Fruit fly (Drosophila melanogaster) whole organism, embryonic: ENCODE data around the gene CG18266.

ENCODE experiments used
- Atf-2 ChIP-seq: fragments of 200-800 bp; sonication (Bioruptor generic); optimal IDR thresholded peaks from 2 replicates; lab custom pipeline; 2016; ENCODE audit warnings: missing biosample characterization, missing genetic modification characterization
- Atf3 ChIP-seq: fragments of 200-800 bp; sonication (Bioruptor generic); optimal IDR thresholded peaks from 3 replicates; lab custom pipeline; 2016; ENCODE audit warnings: missing biosample characterization, missing genetic modification characterization
- CG10147 ChIP-seq: fragments of 200-800 bp; sonication (Bioruptor generic); optimal IDR thresholded peaks from 2 replicates; lab custom pipeline; 2019; ENCODE audit warnings: missing biosample characterization, mild to moderate bottlenecking, missing genetic modification characterization, moderate library complexity
- CG10462 ChIP-seq: fragments of 200-800 bp; sonication (Bioruptor generic); optimal IDR thresholded peaks from 2 replicates; lab custom pipeline; 2016; ENCODE audit warnings: missing biosample characterization, missing genetic modification characterization
- CG11696 ChIP-seq: fragments of 200-800 bp; sonication (Bioruptor generic); IDR thresholded peaks from 2 replicates; pipeline ENCODE4 v1.3.6; 2022; ENCODE audit warnings: missing biosample characterization, missing genetic modification characterization
- CG12104 ChIP-seq: fragments of 200-800 bp; sonication (Bioruptor generic); optimal IDR thresholded peaks from 3 replicates; lab custom pipeline; 2016; ENCODE audit warnings: missing biosample characterization, missing genetic modification characterization
- CG13624 ChIP-seq: fragments of 200-800 bp; sonication (Bioruptor generic); optimal IDR thresholded peaks from 2 replicates; lab custom pipeline; 2016; ENCODE audit warnings: missing biosample characterization, missing genetic modification characterization
- CG14667 ChIP-seq: fragments of 200-800 bp; sonication (Bioruptor generic); IDR thresholded peaks from 2 replicates; pipeline ENCODE4 v1.3.6; 2022; ENCODE audit warnings: missing biosample characterization, missing genetic modification characterization
- CG15269 ChIP-seq: fragments of 200-800 bp; sonication (Bioruptor generic); optimal IDR thresholded peaks from 2 replicates; lab custom pipeline; 2018; ENCODE audit warnings: missing biosample characterization, mild to moderate bottlenecking, missing genetic modification characterization, moderate library complexity
- CG17568 ChIP-seq: fragments of 200-800 bp; sonication (Bioruptor generic); optimal IDR thresholded peaks from 2 replicates; lab custom pipeline; 2018; ENCODE audit warnings: missing biosample characterization, mild to moderate bottlenecking, missing genetic modification characterization, moderate library complexity
- CG2889 ChIP-seq: fragments of 200-800 bp; sonication (Bioruptor generic); IDR thresholded peaks from 3 replicates; pipeline ENCODE4 v1.3.6; 2022; ENCODE audit warnings: missing biosample characterization, missing genetic modification characterization
- CG33213 ChIP-seq: fragments of 200-800 bp; sonication (Bioruptor generic); optimal IDR thresholded peaks from 3 replicates; lab custom pipeline; 2016; ENCODE audit warnings: missing biosample characterization, missing genetic modification characterization
- CG34224 ChIP-seq: fragments of 200-800 bp; sonication (Bioruptor generic); IDR thresholded peaks from 3 replicates; pipeline ENCODE4 v1.3.6; 2022; ENCODE audit warnings: missing biosample characterization, missing genetic modification characterization; ENCODE audit not compliant: partially characterized antibody
- CG34376 ChIP-seq: fragments of 200-800 bp; sonication (Bioruptor generic); optimal IDR thresholded peaks from 2 replicates; lab custom pipeline; 2018; ENCODE audit warnings: missing biosample characterization, mild to moderate bottlenecking, missing genetic modification characterization
- CG3726 ChIP-seq: fragments of 200-800 bp; sonication (Bioruptor generic); IDR thresholded peaks from 3 replicates; pipeline ENCODE4, ENCODE4 v1.3.6; 2022; ENCODE audit warnings: missing biosample characterization, missing genetic modification characterization
- CG4730 ChIP-seq: fragments of 200-800 bp; sonication (Bioruptor generic); IDR thresholded peaks from 2 replicates; pipeline ENCODE4 v1.3.6; 2022; ENCODE audit warnings: missing biosample characterization, missing genetic modification characterization
- CG5953 ChIP-seq: fragments of 200-800 bp; sonication (Bioruptor generic); IDR thresholded peaks from 2 replicates; pipeline ENCODE4 v1.3.6; 2022; ENCODE audit warnings: missing biosample characterization, missing genetic modification characterization
- CG6175 ChIP-seq: fragments of 200-800 bp; sonication (Bioruptor generic); IDR thresholded peaks from 3 replicates; pipeline ENCODE4 v1.3.6; 2022; ENCODE audit warnings: missing biosample characterization, missing genetic modification characterization
- CG8089 ChIP-seq: fragments of 200-800 bp; sonication (Bioruptor generic); optimal IDR thresholded peaks from 3 replicates; lab custom pipeline; 2016; ENCODE audit warnings: missing biosample characterization, missing genetic modification characterization
- CG8359 ChIP-seq: fragments of 200-800 bp; sonication (Bioruptor generic); optimal IDR thresholded peaks from 2 replicates; lab custom pipeline; 2017; ENCODE audit warnings: missing biosample characterization, mild to moderate bottlenecking, missing genetic modification characterization, borderline replicate concordance
- CG8924 ChIP-seq: fragments of 200-800 bp; optimal IDR thresholded peaks from 3 replicates; lab custom pipeline; 2019; ENCODE audit warnings: missing biosample characterization, mild to moderate bottlenecking, missing genetic modification characterization, moderate library complexity
- CG9817 ChIP-seq: fragments of 200-800 bp; sonication (Bioruptor generic); optimal IDR thresholded peaks from 2 replicates; lab custom pipeline; 2018; ENCODE audit warnings: missing biosample characterization, mild to moderate bottlenecking, missing genetic modification characterization, moderate library complexity
- Dfd ChIP-seq, 2 experiments: fragments of >200 bp; optimal IDR thresholded peaks; 2 replicates each; lab custom pipeline; 2017; ENCODE audit warnings: missing biosample characterization in 2 of 2, missing genetic modification characterization in 2 of 2
- Nf-YA ChIP-seq: fragments of 200-800 bp; sonication (Bioruptor generic); IDR thresholded peaks from 2 replicates; pipeline ENCODE4 v1.3.6; 2022; ENCODE audit warnings: missing biosample characterization, missing genetic modification characterization
- Nf-YC ChIP-seq: fragments of 200-800 bp; optimal IDR thresholded peaks from 3 replicates; lab custom pipeline; 2019; ENCODE audit warnings: missing biosample characterization, mild to moderate bottlenecking, missing genetic modification characterization, moderate library complexity
- Ptx1 ChIP-seq: fragments of 200-800 bp; sonication (Bioruptor generic); IDR thresholded peaks from 2 replicates; pipeline ENCODE4 v1.3.6; 2022; ENCODE audit warnings: missing biosample characterization, missing genetic modification characterization
- Sox102F ChIP-seq: fragments of 200-800 bp; sonication (Bioruptor generic); optimal IDR thresholded peaks from 2 replicates; lab custom pipeline; 2018; ENCODE audit warnings: missing biosample characterization, mild to moderate bottlenecking, missing genetic modification characterization, moderate library complexity
- TFAM ChIP-seq: fragments of 200-800 bp; sonication (Bioruptor generic); optimal IDR thresholded peaks from 2 replicates; lab custom pipeline; 2017; ENCODE audit warnings: missing biosample characterization, missing genetic modification characterization, inconsistent platforms
- Vsx1 ChIP-seq: fragments of 200-800 bp; sonication (Bioruptor generic); optimal IDR thresholded peaks from 2 replicates; lab custom pipeline; 2017; ENCODE audit warnings: missing biosample characterization, mild to moderate bottlenecking, missing genetic modification characterization, missing genetic modification reagents
- YL-1 ChIP-seq: fragments of 200-800 bp; sonication (Bioruptor generic); optimal IDR thresholded peaks from 3 replicates; lab custom pipeline; 2017; ENCODE audit warnings: missing biosample characterization, mild to moderate bottlenecking, missing genetic modification characterization
- abd-A ChIP-seq: fragments of 200-800 bp; sonication (Bioruptor generic); optimal IDR thresholded peaks from 3 replicates; lab custom pipeline; 2019; ENCODE audit warnings: missing biosample characterization, mild to moderate bottlenecking, missing genetic modification characterization, moderate library complexity
- amos ChIP-seq: fragments of 200-800 bp; sonication (Bioruptor generic); IDR thresholded peaks from 2 replicates; pipeline ENCODE4 v1.3.6; 2022; ENCODE audit warnings: missing biosample characterization, missing genetic modification characterization; ENCODE audit not compliant: partially characterized antibody
- ap ChIP-seq: fragments of 200-800 bp; sonication (Bioruptor generic); IDR thresholded peaks from 2 replicates; pipeline ENCODE4 v1.3.6; 2022; ENCODE audit warnings: missing biosample characterization, missing genetic modification characterization
- az2 ChIP-seq: fragments of 200-800 bp; sonication (Bioruptor generic); optimal IDR thresholded peaks from 3 replicates; lab custom pipeline; 2016; ENCODE audit warnings: missing biosample characterization, missing genetic modification characterization
- bsh ChIP-seq, 2 experiments: fragments of 200-800 bp; sonication (Bioruptor generic); optimal IDR thresholded peaks; 2 replicates each; lab custom pipeline; 2017 to 2018; ENCODE audit warnings: mild to moderate bottlenecking in 2 of 2, missing biosample characterization in 2 of 2, missing genetic modification characterization in 2 of 2, moderate library complexity in 1 of 2
- cg ChIP-seq: fragments of 200-800 bp; sonication (Bioruptor generic); optimal IDR thresholded peaks from 3 replicates; lab custom pipeline; 2019; ENCODE audit warnings: missing biosample characterization, mild to moderate bottlenecking, missing genetic modification characterization, moderate library complexity
- corto ChIP-seq: fragments of 200-800 bp; sonication (Bioruptor generic); optimal IDR thresholded peaks from 2 replicates; lab custom pipeline; 2016; ENCODE audit warnings: missing biosample characterization, mild to moderate bottlenecking, missing genetic modification characterization, moderate library complexity
- dan ChIP-seq: fragments of 200-800 bp; sonication (Bioruptor generic); IDR thresholded peaks from 2 replicates; pipeline ENCODE4 v1.3.6; 2022; ENCODE audit warnings: missing biosample characterization, missing genetic modification characterization
- gcm2 ChIP-seq: fragments of 200-800 bp; sonication (Bioruptor generic); optimal IDR thresholded peaks from 2 replicates; lab custom pipeline; 2016; ENCODE audit warnings: missing biosample characterization, missing genetic modification characterization
- jing ChIP-seq: fragments of 200-800 bp; sonication (Bioruptor generic); optimal IDR thresholded peaks from 2 replicates; lab custom pipeline; 2018; ENCODE audit warnings: missing biosample characterization, mild to moderate bottlenecking, missing genetic modification characterization
- jumu ChIP-seq: fragments of 200-800 bp; sonication (Bioruptor generic); optimal IDR thresholded peaks from 3 replicates; lab custom pipeline; 2016; ENCODE audit warnings: missing biosample characterization, missing genetic modification characterization
- lov ChIP-seq, 2 experiments: fragments of 200-800 bp in 1 of 2; fragments of >200 bp in 1 of 2; sonication (Bioruptor generic) in 1 of 2; IDR thresholded peaks in 1 of 2; optimal IDR thresholded peaks in 1 of 2; 2 replicates in 1 of 2; 3 replicates in 1 of 2; pipeline versions ENCODE4 v1.3.6 to Lab custom; 2017 to 2022; ENCODE audit warnings: missing biosample characterization in 1 of 2, missing genetic modification characterization in 1 of 2
- oc ChIP-seq: fragments of 200-800 bp; sonication (Bioruptor generic); optimal IDR thresholded peaks from 2 replicates; lab custom pipeline; 2018; ENCODE audit warnings: missing biosample characterization, mild to moderate bottlenecking, missing genetic modification characterization, moderate library complexity
- peb ChIP-seq: fragments of 200-800 bp; sonication (Bioruptor generic); IDR thresholded peaks from 2 replicates; pipeline ENCODE4 v1.3.6; 2022; ENCODE audit warnings: missing biosample characterization, missing genetic modification characterization
- pum ChIP-seq: fragments of 200-800 bp; sonication (Bioruptor generic); optimal IDR thresholded peaks from 2 replicates; lab custom pipeline; 2016; ENCODE audit warnings: missing biosample characterization, missing genetic modification characterization
- slbo ChIP-seq: fragments of 200-800 bp; sonication (Bioruptor generic); IDR thresholded peaks from 2 replicates; pipeline ENCODE4 v1.3.6; 2022; ENCODE audit warnings: missing biosample characterization, missing genetic modification characterization
- stc ChIP-seq: fragments of 200-800 bp; sonication (Bioruptor generic); IDR thresholded peaks from 2 replicates; pipeline ENCODE4 v1.3.6; 2022; ENCODE audit warnings: missing biosample characterization, missing genetic modification characterization
- yki ChIP-seq: fragments of >200 bp; optimal IDR thresholded peaks from 3 replicates; lab custom pipeline; 2018

Gene CG18266

dm6 chr2L:5610629-5611028, 14.0 kb downstream of the CG18266 start (continued):
- TF ChIP-seq pum (GFP tag; lab: Kevin White, UChicago), result no peak
- TF ChIP-seq Atf3, result no peak
- no peak for TF ChIP-seq CG10462 (GFP tag; lab: Kevin White, UChicago)
- no peak for TF ChIP-seq dan
- TF ChIP-seq CG13624, result no peak
- no peak for TF ChIP-seq CG6175 (GFP tag; lab: Robert Waterston, UW)

DNA sequence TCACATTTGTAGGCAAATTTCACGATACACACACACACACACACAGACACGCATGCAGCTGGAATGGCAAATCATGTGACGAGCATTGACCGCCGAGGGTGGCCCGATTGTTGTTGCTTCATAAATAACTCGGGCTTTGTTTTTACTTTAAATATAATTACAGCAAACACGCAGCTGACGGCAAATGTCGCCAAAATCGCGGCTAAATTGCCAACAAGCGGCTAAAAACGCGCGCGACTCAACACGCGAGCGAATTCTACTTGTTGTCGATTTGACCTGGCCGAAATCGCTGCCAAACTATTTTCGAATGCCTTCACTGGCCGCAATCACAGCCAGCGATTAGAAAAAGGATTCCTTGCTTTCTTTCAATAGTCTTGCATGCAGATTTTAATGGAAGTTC, 20.6 kb downstream of the CG18266 start:
- no peak for TF ChIP-seq CG3726 (GFP tag; lab: Robert Waterston, UW)
- 0 out of 3 replicates have a peak, but pooled peaks have one; percentile 18 for TF ChIP-seq CG2889 (GFP tag; lab: Robert Waterston, UW)
- no peak for TF ChIP-seq CG15269 (tag; lab: Kevin White, UChicago)
- TF ChIP-seq stc (GFP tag; lab: Robert Waterston, UW), result no peak
- TF ChIP-seq CG10147, result no peak
- TF ChIP-seq slbo (GFP tag; lab: Robert Waterston, UW), result no peak
- TF ChIP-seq CG8359 (GFP tag; lab: Kevin White, UChicago), result peak; percentile 94
- TF ChIP-seq CG33213 (GFP tag; lab: Kevin White, UChicago), result no peak
- TF ChIP-seq Atf-2 (GFP tag; lab: Kevin White, UChicago), result no peak
- TF ChIP-seq, all 482 proteins: peak for 2

DNA sequence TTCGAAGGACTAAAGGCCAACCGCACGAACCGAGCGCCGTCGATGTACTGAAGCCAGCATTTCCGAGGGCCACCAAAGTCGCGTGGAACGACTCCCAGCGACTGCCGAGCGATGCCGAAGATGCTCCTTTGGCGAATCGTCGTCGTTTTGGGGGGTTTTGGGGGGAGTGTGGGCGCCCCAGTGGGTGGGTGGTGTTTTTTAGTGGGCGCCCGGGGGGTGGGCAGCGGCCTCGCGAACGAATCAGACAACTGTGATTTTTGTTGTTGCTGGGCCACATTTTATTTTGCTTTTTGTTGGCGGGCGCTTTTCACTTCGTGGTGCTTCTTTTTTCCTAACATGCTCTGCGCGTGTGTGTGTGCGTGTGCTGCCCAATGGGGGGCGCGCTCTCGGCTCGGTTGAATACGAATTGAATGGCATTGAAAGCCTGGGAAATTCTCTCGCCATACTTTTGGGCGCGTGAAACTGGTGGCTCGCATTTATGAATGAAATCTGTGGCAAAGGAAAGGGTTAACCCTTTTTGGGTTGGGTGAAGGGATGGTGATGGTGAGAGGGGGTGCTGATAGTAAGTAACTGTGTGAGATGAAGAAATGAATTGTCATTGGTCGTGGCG, 21.4 kb downstream of the CG18266 start, which contains the start of gene DIP-eta:
Gene DIP-eta (minus strand): TSS at position 51 of the 610 bp plus-strand sequence.
- TF ChIP-seq Nf-YC (peak; percentile 98), Dfd (GFP tag; optimal IDR thresholded peaks at IDR 0.05; lab: Kevin White, UChicago) (no peak), ap (no peak), CG9817 (tag; lab: Kevin White, UChicago) (no peak), abd-A (tag; lab: Kevin White, UChicago) (peak; percentile 61), CG14667 (GFP tag; lab: Robert Waterston, UW) (no peak), CG4730 (GFP tag; lab: Robert Waterston, UW) (no peak), gcm2 (no peak), CG17568 (no peak), CG34224 (GFP tag; lab: Robert Waterston, UW) (no peak), Sox102F (GFP tag; lab: Kevin White, UChicago) (no peak), CG8924 (peak; percentile 39), CG8089 (GFP tag; lab: Kevin White, UChicago) (no peak), TFAM (no peak), jing (GFP tag; lab: Kevin White, UChicago) (no peak), YL-1 (no peak), jumu (GFP tag; lab: Kevin White, UChicago) (no peak), CG11696 (GFP tag; lab: Robert Waterston, UW) (no peak), az2 (GFP tag; lab: Kevin White, UChicago) (no peak), lov (optimal IDR thresholded peaks at IDR 0.05; lab: Kevin White, UChicago) (no peak), lov (GFP tag; IDR thresholded peaks at IDR 0.05; lab: Robert Waterston, UW) (no peak), amos (peak; percentile 9; the same call in 1 of the 2 replicates), yki (lab: Kevin White, UChicago) (no peak), CG34376 (peak; percentile 30), corto (GFP tag; lab: Kevin White, UChicago) (no peak), Nf-YA (GFP tag; lab: Robert Waterston, UW) (peak; percentile 25; the same call in 1 of the 2 replicates), stc (GFP tag; lab: Robert Waterston, UW) (no peak), CG5953 (GFP tag; lab: Robert Waterston, UW) (no peak), cg (GFP tag; lab: Kevin White, UChicago) (peak; percentile 12), bsh (GFP tag; optimal IDR thresholded peaks at IDR 0.05; lab: Kevin White, UChicago) (no peak), Ptx1 (no peak), Vsx1 (no peak), CG12104 (GFP tag; lab: Kevin White, UChicago) (no peak), peb (GFP tag; lab: Robert Waterston, UW) (no peak), oc (no peak)
